Worm (Caenorhabditis elegans): ENCODE measurements around the gene ifb-1.

DNA sequence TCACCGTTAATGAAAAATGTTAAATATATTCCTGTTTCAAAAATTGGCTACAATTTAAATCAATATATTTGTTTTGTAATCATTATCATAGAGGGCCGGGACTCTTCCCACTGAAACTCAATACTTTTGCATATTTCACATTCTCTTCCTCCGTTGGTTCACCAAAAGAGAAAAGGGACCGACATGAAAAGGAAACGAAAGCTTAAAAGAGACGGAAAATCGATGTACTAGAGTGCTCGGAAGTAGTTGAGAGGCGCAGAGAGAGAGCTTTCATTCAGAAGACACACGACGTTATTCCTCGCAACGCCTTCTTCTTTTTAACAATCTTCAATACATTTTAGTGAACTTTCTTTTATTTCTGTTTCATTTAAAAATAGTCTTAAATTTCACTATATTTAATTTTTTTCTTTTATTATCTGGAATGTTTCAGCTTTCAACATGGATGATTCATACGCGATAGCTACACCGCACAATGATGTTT is 54.9 kb downstream of the ifb-1 start, which contains the start of gene ehs-1:
- TF ChIP-seq W03F9.2 (tag; optimal IDR thresholded peaks at IDR 0.05) (no peak), him-1 (tag; optimal IDR thresholded peaks at IDR 0.05) (no peak), dao-5 (tag; optimal IDR thresholded peaks at IDR 0.05) (no peak)

Measured in whole organism, L4/young adult.